Fruit fly (Drosophila melanogaster) whole organism, adult: ENCODE data around the gene CG31388.
A peak's percentile ranks its signal among the peaks of the same experiment; 100 is the strongest.

Experiments
- CG14711 ChIP-seq: fragments of 200-800 bp; sonication (Bioruptor generic); optimal IDR thresholded peaks from 2 replicates; lab custom pipeline; 2018; ENCODE audit warnings: missing biosample characterization, mild to moderate bottlenecking, missing genetic modification characterization, moderate library complexity
- CG1620 ChIP-seq: fragments of 200-800 bp; sonication (Bioruptor generic); optimal IDR thresholded peaks from 2 replicates; lab custom pipeline; 2016; ENCODE audit warnings: missing biosample characterization, missing genetic modification characterization
- CG33017 ChIP-seq: fragments of 200-800 bp; sonication (Bioruptor generic); optimal IDR thresholded peaks from 2 replicates; lab custom pipeline; 2018; ENCODE audit warnings: missing biosample characterization, mild to moderate bottlenecking, missing genetic modification characterization, moderate library complexity
- Crg-1 ChIP-seq: fragments of 200-800 bp; sonication (Bioruptor generic); optimal IDR thresholded peaks from 2 replicates; lab custom pipeline; 2016; ENCODE audit warnings: missing biosample characterization, missing genetic modification characterization
- Hr96 ChIP-seq: fragments of 200-800 bp; sonication (Bioruptor generic); optimal IDR thresholded peaks from 2 replicates; lab custom pipeline; 2016; ENCODE audit warnings: missing biosample characterization, missing genetic modification characterization
- Mnt ChIP-seq: fragments of 200-800 bp; sonication (Bioruptor generic); optimal IDR thresholded peaks from 2 replicates; lab custom pipeline; 2016; ENCODE audit warnings: missing biosample characterization, mild to moderate bottlenecking, missing genetic modification characterization
- bab1 ChIP-seq: fragments of 200-800 bp; sonication (Bioruptor generic); optimal IDR thresholded peaks from 3 replicates; lab custom pipeline; 2019; ENCODE audit warnings: missing biosample characterization, mild to moderate bottlenecking, missing genetic modification characterization, moderate library complexity
- tj ChIP-seq: fragments of 200-800 bp; sonication (Bioruptor generic); optimal IDR thresholded peaks from 3 replicates; lab custom pipeline; 2017; ENCODE audit warnings: missing biosample characterization, mild to moderate bottlenecking, missing genetic modification characterization, moderate library complexity
- toe ChIP-seq: fragments of 200-800 bp; sonication (Bioruptor generic); optimal IDR thresholded peaks from 2 replicates; lab custom pipeline; 2016; ENCODE audit warnings: missing biosample characterization, missing genetic modification characterization

- TF ChIP-seq bab1 (GFP tag; lab: Kevin White, UChicago) (no peak), CG33017 (tag; lab: Kevin White, UChicago) (no peak), CG14711 (no peak), toe (GFP tag; lab: Kevin White, UChicago) (no peak), CG1620 (no peak), Hr96 (GFP tag; lab: Kevin White, UChicago) (no peak), Mnt (peak; percentile 3), Crg-1 (no peak), tj (GFP tag; lab: Kevin White, UChicago) (no peak)
Observed at dm6 chr3R:11222587-11222986, 15.0 kb upstream of the CG31388 start.
